Worm (Caenorhabditis elegans) whole organism, mixed stage, embryonic: Measurements from ENCODE around the gene algn-8.

Experiments used
- M03D4.4 ChIP-seq: sonication (generic microtip); optimal IDR thresholded peaks from 2 replicates; lab custom pipeline; 2017; ENCODE audit warnings: mild to moderate bottlenecking, missing genetic modification characterization, missing compliant biosample characterization
- bed-3 ChIP-seq: fragments of 200-800 bp; sonication (Bioruptor generic); optimal IDR thresholded peaks from 3 replicates; lab custom pipeline; 2018; ENCODE audit warnings: mild to moderate bottlenecking, missing genetic modification characterization, moderate library complexity, missing compliant biosample characterization
- blmp-1 ChIP-seq: fragments of 150-350 bp; optimal IDR thresholded peaks from 2 replicates; lab custom pipeline; 2014; ENCODE audit warnings: missing biosample characterization, missing genetic modification characterization
- ceh-43 ChIP-seq: fragments of 200-800 bp; sonication (Bioruptor generic); optimal IDR thresholded peaks from 2 replicates; lab custom pipeline; 2018; ENCODE audit warnings: mild to moderate bottlenecking, missing genetic modification characterization, moderate library complexity, missing compliant biosample characterization
- ceh-83 ChIP-seq: fragments of 200-800 bp; sonication (Bioruptor generic); optimal IDR thresholded peaks from 2 replicates; lab custom pipeline; 2018; ENCODE audit warnings: mild to moderate bottlenecking, missing genetic modification characterization, missing compliant biosample characterization
- cnd-1 ChIP-seq: fragments of 200-800 bp; sonication (Bioruptor generic); optimal IDR thresholded peaks from 2 replicates; lab custom pipeline; 2018; ENCODE audit warnings: mild to moderate bottlenecking, missing genetic modification characterization, missing compliant biosample characterization
- drap-1 ChIP-seq: fragments of 200-800 bp; sonication (Bioruptor generic); optimal IDR thresholded peaks from 3 replicates; lab custom pipeline; 2018; ENCODE audit warnings: mild to moderate bottlenecking, missing genetic modification characterization, missing compliant biosample characterization
- elt-3 ChIP-seq: fragments of 150-350 bp; optimal IDR thresholded peaks from 2 replicates; lab custom pipeline; 2014; ENCODE audit warnings: missing biosample characterization, missing genetic modification characterization
- flh-1 ChIP-seq: fragments of 200-800 bp; sonication (Bioruptor generic); optimal IDR thresholded peaks from 2 replicates; lab custom pipeline; 2018; ENCODE audit warnings: mild to moderate bottlenecking, missing genetic modification characterization, moderate library complexity, missing compliant biosample characterization
- ham-2 ChIP-seq: fragments of 200-800 bp; sonication (Bioruptor generic); optimal IDR thresholded peaks from 2 replicates; lab custom pipeline; 2018; ENCODE audit warnings: mild to moderate bottlenecking, missing genetic modification characterization, missing compliant biosample characterization
- lin-32 ChIP-seq: fragments of 200-800 bp; sonication (Bioruptor generic); optimal IDR thresholded peaks from 2 replicates; lab custom pipeline; 2018; ENCODE audit warnings: mild to moderate bottlenecking, missing genetic modification characterization, missing compliant biosample characterization
- lsy-2 ChIP-seq: fragments of 150-350 bp; optimal IDR thresholded peaks from 2 replicates; lab custom pipeline; 2014; ENCODE audit warnings: missing biosample characterization, missing genetic modification characterization
- mab-5 ChIP-seq: fragments of 150-350 bp; optimal IDR thresholded peaks from 2 replicates; lab custom pipeline; 2014; ENCODE audit warnings: missing biosample characterization, missing genetic modification characterization
- mep-1 ChIP-seq: fragments of 150-350 bp; optimal IDR thresholded peaks from 2 replicates; lab custom pipeline; 2017; ENCODE audit warnings: missing biosample characterization, missing genetic modification reagents, missing genetic modification characterization, inconsistent platforms
- mls-2 ChIP-seq: sonication (generic microtip); optimal IDR thresholded peaks from 2 replicates; lab custom pipeline; 2016; ENCODE audit warnings: mild to moderate bottlenecking, missing genetic modification characterization, moderate library complexity, missing compliant biosample characterization
- nhr-12 ChIP-seq: fragments of 150-350 bp; optimal IDR thresholded peaks from 2 replicates; lab custom pipeline; 2014; ENCODE audit warnings: missing biosample characterization, missing genetic modification characterization
- nhr-2 ChIP-seq: fragments of 150-350 bp; optimal IDR thresholded peaks from 2 replicates; lab custom pipeline; 2014; ENCODE audit warnings: missing biosample characterization, missing genetic modification characterization
- nhr-237 ChIP-seq: fragments of 150-350 bp; optimal IDR thresholded peaks from 2 replicates; lab custom pipeline; 2014; ENCODE audit warnings: missing biosample characterization, missing genetic modification characterization
- nhr-28 ChIP-seq: fragments of 150-350 bp; optimal IDR thresholded peaks from 2 replicates; lab custom pipeline; 2014; ENCODE audit warnings: missing biosample characterization, missing genetic modification characterization
- nhr-76 ChIP-seq: sonication (generic microtip); optimal IDR thresholded peaks from 2 replicates; lab custom pipeline; 2017; ENCODE audit warnings: missing biosample characterization, missing genetic modification characterization
- pha-4 ChIP-seq: fragments of 150-350 bp; optimal IDR thresholded peaks from 2 replicates; lab custom pipeline; 2018; ENCODE audit warnings: missing biosample characterization, missing genetic modification reagents, missing genetic modification characterization
- snpc-4 ChIP-seq: fragments of 150-350 bp; optimal IDR thresholded peaks from 2 replicates; lab custom pipeline; 2014; ENCODE audit warnings: missing biosample characterization, missing genetic modification characterization
- sptf-1 ChIP-seq: sonication (generic microtip); optimal IDR thresholded peaks from 2 replicates; lab custom pipeline; 2017; ENCODE audit warnings: mild to moderate bottlenecking, missing genetic modification characterization, moderate library complexity, missing compliant biosample characterization
- tbx-8 ChIP-seq: fragments of 200-800 bp; sonication (Bioruptor generic); optimal IDR thresholded peaks from 2 replicates; lab custom pipeline; 2018; ENCODE audit warnings: mild to moderate bottlenecking, missing genetic modification characterization, moderate library complexity, missing compliant biosample characterization
- unc-120 ChIP-seq: sonication (generic microtip); optimal IDR thresholded peaks from 2 replicates; lab custom pipeline; 2017; ENCODE audit warnings: missing genetic modification characterization, missing compliant biosample characterization; ENCODE audit not compliant: poor library complexity, severe bottlenecking
- unc-39 ChIP-seq: fragments of 150-350 bp; optimal IDR thresholded peaks from 2 replicates; lab custom pipeline; 2014; ENCODE audit warnings: missing biosample characterization, missing genetic modification characterization
- unc-62 ChIP-seq: fragments of 150-350 bp; optimal IDR thresholded peaks from 2 replicates; lab custom pipeline; 2014; ENCODE audit warnings: missing biosample characterization, missing genetic modification reagents, missing genetic modification characterization
- ztf-11 ChIP-seq: fragments of 150-350 bp; optimal IDR thresholded peaks from 2 replicates; lab custom pipeline; 2014; ENCODE audit warnings: missing biosample characterization, missing genetic modification characterization

Gene algn-8

ce11 chrII:9931476-9931875 lies 45.2 kb upstream of the algn-8 start, which contains the start of gene pho-11:
pho-11 (plus strand) TSS chrII:9931849.
- no peak for TF ChIP-seq lin-32 (GFP tag; lab: Kevin White, UChicago)
- no peak for TF ChIP-seq nhr-12

- TF ChIP-seq pha-4 = no peak
- no peak for TF ChIP-seq blmp-1 (tag; lab: Kevin White, UChicago)
- no peak for TF ChIP-seq nhr-2 (tag; lab: Kevin White, UChicago)
- no peak for TF ChIP-seq cnd-1 (tag; lab: Kevin White, UChicago)
- TF ChIP-seq unc-120 (tag; lab: Kevin White, UChicago) = no peak
- TF ChIP-seq flh-1 (GFP tag; lab: Kevin White, UChicago) = no peak
- TF ChIP-seq ceh-83 (GFP tag; lab: Kevin White, UChicago) = no peak
- no peak for TF ChIP-seq nhr-237 (tag; lab: Kevin White, UChicago)
- no peak for TF ChIP-seq nhr-76 (tag; lab: Kevin White, UChicago)
- TF ChIP-seq elt-3 (tag; lab: Kevin White, UChicago) = no peak
- TF ChIP-seq drap-1 (GFP tag; lab: Kevin White, UChicago) = no peak
- TF ChIP-seq sptf-1 (tag; lab: Kevin White, UChicago) = no peak
- TF ChIP-seq lin-32 (GFP tag; lab: Kevin White, UChicago) = no peak
- no peak for TF ChIP-seq mab-5 (tag; lab: Kevin White, UChicago)
- no peak for TF ChIP-seq ztf-11
- TF ChIP-seq mls-2 (tag; lab: Kevin White, UChicago) = no peak
- no peak for TF ChIP-seq bed-3 (GFP tag; lab: Kevin White, UChicago)
- TF ChIP-seq mep-1 (tag; lab: Kevin White, UChicago) = no peak
- no peak for TF ChIP-seq snpc-4 (tag; lab: Kevin White, UChicago)
- TF ChIP-seq, all 35 proteins: peak for 0
Observed at ce11 chrII:9931012-9931411, 44.8 kb upstream of the algn-8 start.

ce11 chrII:9928470-9928869 lies 42.2 kb upstream of the algn-8 start:
- TF ChIP-seq nhr-237 (tag; lab: Kevin White, UChicago) (no peak), mls-2 (tag; lab: Kevin White, UChicago) (no peak), bed-3 (GFP tag; lab: Kevin White, UChicago) (no peak), nhr-28 (tag; lab: Kevin White, UChicago) (no peak), blmp-1 (tag; lab: Kevin White, UChicago) (no peak), nhr-2 (tag; lab: Kevin White, UChicago) (no peak), unc-62 (GFP tag; lab: Kevin White, UChicago) (no peak)

ce11 chrII:9921622-9922269 lies 35.5 kb upstream of the algn-8 start, which contains the start of gene C05C10.2:
C05C10.2 (plus strand) TSS chrII:9922219.
- no peak for TF ChIP-seq nhr-12
- no peak for TF ChIP-seq mls-2 (tag; lab: Kevin White, UChicago)
- no peak for TF ChIP-seq unc-39 (tag; lab: Kevin White, UChicago)
- TF ChIP-seq ztf-11 = no peak
- no peak for TF ChIP-seq nhr-2 (tag; lab: Kevin White, UChicago)
- no peak for TF ChIP-seq ham-2
- no peak for TF ChIP-seq lsy-2 (tag; lab: Kevin White, UChicago)
- TF ChIP-seq drap-1 (GFP tag; lab: Kevin White, UChicago) = no peak
- no peak for TF ChIP-seq tbx-8 (GFP tag; lab: Kevin White, UChicago)
- TF ChIP-seq cnd-1 (tag; lab: Kevin White, UChicago) = no peak
- no peak for TF ChIP-seq ceh-83 (GFP tag; lab: Kevin White, UChicago)
- TF ChIP-seq, all 35 proteins: peak for 0

- TF ChIP-seq mls-2 (tag; lab: Kevin White, UChicago) (no peak), ztf-11 (no peak), mab-5 (tag; lab: Kevin White, UChicago) (no peak), ceh-43 (GFP tag; lab: Kevin White, UChicago) (no peak), elt-3 (tag; lab: Kevin White, UChicago) (no peak), M03D4.4 (tag; lab: Kevin White, UChicago) (no peak), mep-1 (tag; lab: Kevin White, UChicago) (no peak), unc-120 (tag; lab: Kevin White, UChicago) (no peak), cnd-1 (tag; lab: Kevin White, UChicago) (no peak), blmp-1 (tag; lab: Kevin White, UChicago) (no peak)
Observed at ce11 chrII:9920468-9920867, 34.2 kb upstream of the algn-8 start, which contains the start of gene pho-10. pho-10 (minus strand) TSS chrII:9920568.
